Fruit fly (Drosophila melanogaster): Measurements from ENCODE around the gene CG43134.

- TF ChIP-seq Hr39 (GFP tag; optimal IDR thresholded peaks at IDR 0.05) (no peak), CG10669 (GFP tag; optimal IDR thresholded peaks at IDR 0.05) (no peak), CG7368 (GFP tag; optimal IDR thresholded peaks at IDR 0.05) (no peak), lz (GFP tag; optimal IDR thresholded peaks at IDR 0.05) (no peak), cyc (GFP tag; optimal IDR thresholded peaks at IDR 0.05) (no peak), CG16779 (tag; optimal IDR thresholded peaks at IDR 0.05) (no peak)
Observed at dm6 chrX:4252690-4253089, 5.6 kb downstream of the CG43134 start, which contains the start of gene CG15576.
